Worm (Caenorhabditis elegans) whole organism, L3 larva: Measurements from ENCODE around the gene F59A6.10.

Source experiments
- ZK546.5 ChIP-seq: sonication (generic microtip); optimal IDR thresholded peaks from 2 replicates; lab custom pipeline; 2017; ENCODE audit warnings: missing biosample characterization, missing genetic modification characterization
- elt-3 ChIP-seq, 3 experiments: fragments of 150-350 bp in 1 of 3; sonication (generic microtip) in 2 of 3; optimal IDR thresholded peaks; 2 replicates in 2 of 3; 4 replicates in 1 of 3; lab custom pipeline; 2014 to 2017; ENCODE audit warnings: missing biosample characterization in 3 of 3, missing genetic modification characterization in 3 of 3
- fkh-10 ChIP-seq: sonication (generic microtip); optimal IDR thresholded peaks from 2 replicates; lab custom pipeline; 2017; ENCODE audit warnings: missing biosample characterization, missing genetic modification reagents, missing genetic modification characterization
- lin-39 ChIP-seq: fragments of 150-350 bp; optimal IDR thresholded peaks from 2 replicates; lab custom pipeline; 2018; ENCODE audit warnings: missing biosample characterization, missing genetic modification reagents, missing genetic modification characterization
- mdl-1 ChIP-seq: fragments of 150-350 bp; optimal IDR thresholded peaks from 2 replicates; lab custom pipeline; 2014; ENCODE audit warnings: missing biosample characterization, missing genetic modification characterization
- nhr-12 ChIP-seq: fragments of 150-350 bp; optimal IDR thresholded peaks from 2 replicates; lab custom pipeline; 2014; ENCODE audit warnings: missing biosample characterization, missing genetic modification characterization
- skn-1 ChIP-seq: fragments of 150-350 bp; optimal IDR thresholded peaks from 2 replicates; lab custom pipeline; 2014; ENCODE audit warnings: missing biosample characterization, missing genetic modification characterization
- snpc-4 ChIP-seq: fragments of 150-350 bp; optimal IDR thresholded peaks from 2 replicates; lab custom pipeline; 2014; ENCODE audit warnings: missing biosample characterization, missing genetic modification characterization
- zag-1 ChIP-seq: fragments of 150-350 bp; optimal IDR thresholded peaks from 2 replicates; lab custom pipeline; 2014; ENCODE audit warnings: missing biosample characterization, missing genetic modification characterization
- ztf-11 ChIP-seq: fragments of 150-350 bp; optimal IDR thresholded peaks from 2 replicates; lab custom pipeline; 2014; ENCODE audit warnings: missing biosample characterization, missing genetic modification characterization

DNA sequence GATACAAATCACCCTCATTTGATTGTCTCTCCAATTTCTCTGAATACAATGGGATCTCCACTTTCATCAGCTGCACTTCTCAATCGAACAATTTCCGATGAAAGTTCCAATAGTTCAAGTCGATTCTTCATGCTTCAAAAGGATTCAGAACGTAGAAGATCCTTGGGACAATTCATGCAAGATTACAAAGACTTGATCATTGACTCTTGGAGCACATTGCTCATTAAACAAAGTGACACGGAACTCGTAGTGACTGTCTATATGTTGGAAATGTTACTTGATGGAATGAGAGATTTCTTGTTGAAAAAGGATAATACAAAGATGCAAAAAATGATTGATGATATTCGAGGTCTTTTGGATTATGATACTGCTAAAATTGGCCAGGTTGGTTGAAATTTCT, 24.2 kb downstream of the F59A6.10 start:
- TF ChIP-seq skn-1 (tag; lab: Kevin White, UChicago): no peak
- no peak for TF ChIP-seq nhr-12 (tag; lab: Kevin White, UChicago)
- TF ChIP-seq ztf-11 (tag; lab: Kevin White, UChicago): no peak
- no peak for TF ChIP-seq ZK546.5 (tag; lab: Kevin White, UChicago)
- TF ChIP-seq fkh-10 (GFP tag; lab: Kevin White, UChicago): no peak
- no peak for TF ChIP-seq mdl-1 (tag; lab: Kevin White, UChicago)
- TF ChIP-seq lin-39 (tag; lab: Kevin White, UChicago): no peak
- no peak for TF ChIP-seq zag-1
- no peak for TF ChIP-seq snpc-4 (tag; lab: Kevin White, UChicago)
- TF ChIP-seq elt-3 (tag; optimal IDR thresholded peaks at IDR 0.05; lab: Kevin White, UChicago): no peak
